Worm (Caenorhabditis elegans) whole organism, mixed stage, embryonic: ENCODE measurements around the gene T05G5.1.

Experiments
- ceh-39 ChIP-seq: fragments of 150-350 bp; optimal IDR thresholded peaks from 2 replicates; lab custom pipeline; 2014; ENCODE audit warnings: missing biosample characterization, missing genetic modification characterization
- cnd-1 ChIP-seq: fragments of 200-800 bp; sonication (Bioruptor generic); optimal IDR thresholded peaks from 2 replicates; lab custom pipeline; 2018; ENCODE audit warnings: mild to moderate bottlenecking, missing genetic modification characterization, missing compliant biosample characterization
- nhr-28 ChIP-seq: fragments of 150-350 bp; optimal IDR thresholded peaks from 2 replicates; lab custom pipeline; 2014; ENCODE audit warnings: missing biosample characterization, missing genetic modification characterization
- sptf-1 ChIP-seq: sonication (generic microtip); optimal IDR thresholded peaks from 2 replicates; lab custom pipeline; 2017; ENCODE audit warnings: mild to moderate bottlenecking, missing genetic modification characterization, moderate library complexity, missing compliant biosample characterization

DNA sequence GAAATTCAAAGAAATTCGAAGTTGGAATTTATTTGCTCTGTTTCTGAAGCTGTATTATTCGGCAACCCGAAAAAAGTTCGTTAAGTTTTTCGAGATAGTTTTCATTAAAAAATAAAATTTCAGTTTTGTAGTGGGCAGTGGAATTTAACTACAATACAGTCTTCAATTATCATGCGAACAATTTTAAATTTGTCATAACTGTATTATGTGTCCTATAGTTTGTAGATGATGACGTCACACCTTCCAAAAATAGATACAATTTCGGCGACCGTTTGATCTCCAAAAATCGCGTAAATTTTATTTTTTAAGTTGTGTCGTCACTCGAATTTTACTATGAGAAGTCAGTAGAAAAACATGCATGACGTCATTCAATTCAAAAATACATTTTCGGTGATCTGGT, 30.0 kb downstream of the T05G5.1 start:
- TF ChIP-seq nhr-28 (tag; lab: Kevin White, UChicago) = no peak
- TF ChIP-seq cnd-1 = no peak
- no peak for TF ChIP-seq sptf-1 (tag; lab: Kevin White, UChicago)
- no peak for TF ChIP-seq ceh-39
